Worm (Caenorhabditis elegans) whole organism, late embryonic: ENCODE data around the gene srw-119.

ENCODE experiments used
- C38D4.7 ChIP-seq: fragments of 200-800 bp; sonication (Bioruptor generic); optimal IDR thresholded peaks from 2 replicates; lab custom pipeline; 2018; ENCODE audit warnings: mild to moderate bottlenecking, missing genetic modification characterization, moderate library complexity, missing compliant biosample characterization
- F13H6.1 ChIP-seq: sonication (generic microtip); optimal IDR thresholded peaks from 2 replicates; lab custom pipeline; 2016; ENCODE audit warnings: missing genetic modification characterization, missing compliant biosample characterization
- K02D7.2 ChIP-seq: sonication (generic microtip); optimal IDR thresholded peaks from 2 replicates; lab custom pipeline; 2017; ENCODE audit warnings: mild to moderate bottlenecking, missing genetic modification characterization, missing compliant biosample characterization
- K09A11.1 ChIP-seq: sonication (generic microtip); optimal IDR thresholded peaks from 2 replicates; lab custom pipeline; 2017; ENCODE audit warnings: antibody characterized with exemption, mild to moderate bottlenecking, missing genetic modification characterization, missing compliant biosample characterization; ENCODE audit not compliant: insufficient read depth
- ceh-14 ChIP-seq: sonication (generic microtip); optimal IDR thresholded peaks from 2 replicates; lab custom pipeline; 2016; ENCODE audit warnings: missing genotype, missing genetic modification characterization, missing compliant biosample characterization
- ceh-18 ChIP-seq: sonication (generic microtip); optimal IDR thresholded peaks from 2 replicates; lab custom pipeline; 2016; ENCODE audit warnings: missing genetic modification characterization, missing compliant biosample characterization
- ceh-19 ChIP-seq: fragments of 200-800 bp; sonication (Bioruptor generic); optimal IDR thresholded peaks from 2 replicates; lab custom pipeline; 2018; ENCODE audit warnings: mild to moderate bottlenecking, missing genetic modification characterization, missing compliant biosample characterization
- ceh-2 ChIP-seq: sonication (generic microtip); optimal IDR thresholded peaks from 2 replicates; lab custom pipeline; 2016; ENCODE audit warnings: missing genotype, missing genetic modification characterization, missing compliant biosample characterization
- ceh-22 ChIP-seq: sonication (generic microtip); optimal IDR thresholded peaks from 2 replicates; lab custom pipeline; 2017; ENCODE audit warnings: missing biosample characterization, missing genetic modification characterization
- ceh-30 ChIP-seq: fragments of 150-350 bp; optimal IDR thresholded peaks from 2 replicates; lab custom pipeline; 2014; ENCODE audit warnings: missing biosample characterization, missing genetic modification characterization
- ceh-31 ChIP-seq: sonication (generic microtip); optimal IDR thresholded peaks from 2 replicates; lab custom pipeline; 2016; ENCODE audit warnings: missing genetic modification characterization, missing compliant biosample characterization
- ceh-34 ChIP-seq: sonication (generic microtip); optimal IDR thresholded peaks from 2 replicates; lab custom pipeline; 2016; ENCODE audit warnings: mild to moderate bottlenecking, missing genetic modification characterization, missing compliant biosample characterization
- ceh-48 ChIP-seq: sonication (generic microtip); optimal IDR thresholded peaks from 2 replicates; lab custom pipeline; 2016; ENCODE audit warnings: missing genetic modification characterization, inconsistent platforms, missing compliant biosample characterization
- elt-4 ChIP-seq: sonication (generic microtip); optimal IDR thresholded peaks from 2 replicates; lab custom pipeline; 2016; ENCODE audit warnings: missing genetic modification characterization, missing compliant biosample characterization
- eyg-1 ChIP-seq: sonication (generic microtip); optimal IDR thresholded peaks from 2 replicates; lab custom pipeline; 2016; ENCODE audit warnings: missing genotype, missing genetic modification characterization, missing compliant biosample characterization
- fkh-10 ChIP-seq: fragments of 150-350 bp; optimal IDR thresholded peaks from 2 replicates; lab custom pipeline; 2014; ENCODE audit warnings: missing biosample characterization, missing genetic modification reagents, missing genetic modification characterization
- gmeb-2 ChIP-seq: sonication (generic microtip); optimal IDR thresholded peaks from 2 replicates; lab custom pipeline; 2016; ENCODE audit warnings: missing genetic modification characterization, inconsistent platforms, missing compliant biosample characterization
- hlh-13 ChIP-seq: fragments of 200-800 bp; sonication (Bioruptor generic); optimal IDR thresholded peaks from 2 replicates; lab custom pipeline; 2018; ENCODE audit warnings: mild to moderate bottlenecking, missing genetic modification characterization, missing compliant biosample characterization
- hlh-15 ChIP-seq: sonication (generic microtip); optimal IDR thresholded peaks from 2 replicates; lab custom pipeline; 2016; ENCODE audit warnings: missing genetic modification characterization, missing compliant biosample characterization
- hlh-30 ChIP-seq: sonication (generic microtip); optimal IDR thresholded peaks from 2 replicates; lab custom pipeline; 2017; ENCODE audit warnings: antibody characterized with exemption, missing genetic modification characterization, missing compliant biosample characterization; ENCODE audit not compliant: insufficient read depth
- lin-11 ChIP-seq: fragments of 200-800 bp; sonication (Bioruptor generic); optimal IDR thresholded peaks from 2 replicates; lab custom pipeline; 2018; ENCODE audit warnings: mild to moderate bottlenecking, missing genetic modification characterization, missing compliant biosample characterization
- madf-2 ChIP-seq: sonication (generic microtip); optimal IDR thresholded peaks from 2 replicates; lab custom pipeline; 2017; ENCODE audit warnings: missing genetic modification characterization, missing compliant biosample characterization
- mec-3 ChIP-seq: sonication (generic microtip); optimal IDR thresholded peaks from 2 replicates; lab custom pipeline; 2016; ENCODE audit warnings: borderline replicate concordance, missing genetic modification characterization, missing compliant biosample characterization
- pag-3 ChIP-seq: sonication (generic microtip); optimal IDR thresholded peaks from 2 replicates; lab custom pipeline; 2016; ENCODE audit warnings: missing compliant biosample characterization, missing genetic modification characterization, borderline replicate concordance
- pha-2 ChIP-seq: sonication (generic microtip); optimal IDR thresholded peaks from 2 replicates; lab custom pipeline; 2017; ENCODE audit warnings: mild to moderate bottlenecking, missing genetic modification characterization, missing compliant biosample characterization
- pqm-1 ChIP-seq: sonication (generic microtip); optimal IDR thresholded peaks from 2 replicates; lab custom pipeline; 2016; ENCODE audit warnings: missing genetic modification characterization, missing compliant biosample characterization
- ref-2 ChIP-seq: sonication (generic microtip); optimal IDR thresholded peaks from 2 replicates; lab custom pipeline; 2016; ENCODE audit warnings: missing genetic modification characterization, missing compliant biosample characterization
- rnt-1 ChIP-seq: sonication (generic microtip); optimal IDR thresholded peaks from 2 replicates; lab custom pipeline; 2016; ENCODE audit warnings: missing genetic modification characterization, missing compliant biosample characterization
- sdc-2 ChIP-seq: sonication (generic microtip); optimal IDR thresholded peaks from 2 replicates; lab custom pipeline; 2016; ENCODE audit warnings: missing genotype, missing genetic modification characterization, missing compliant biosample characterization
- sox-2 ChIP-seq: fragments of 200-800 bp; sonication (Bioruptor generic); IDR thresholded peaks from 2 replicates; pipeline ENCODE4 v1.3.6; 2022; ENCODE audit warnings: missing genetic modification reagents, missing genetic modification characterization, missing compliant biosample characterization
- syd-9 ChIP-seq: sonication (generic microtip); optimal IDR thresholded peaks from 2 replicates; lab custom pipeline; 2016; ENCODE audit warnings: mild to moderate bottlenecking, missing genetic modification characterization, moderate library complexity, missing compliant biosample characterization
- tbx-2 ChIP-seq: sonication (generic microtip); optimal IDR thresholded peaks from 2 replicates; lab custom pipeline; 2016; ENCODE audit warnings: missing genetic modification characterization, missing compliant biosample characterization
- ttx-3 ChIP-seq: sonication (generic microtip); optimal IDR thresholded peaks from 2 replicates; lab custom pipeline; 2016; ENCODE audit warnings: missing genetic modification reagents, missing genetic modification characterization, missing compliant biosample characterization
- unc-3 ChIP-seq, 2 experiments: fragments of 200-800 bp in 1 of 2; sonication (Bioruptor generic) in 1 of 2; sonication (generic microtip) in 1 of 2; conservative IDR thresholded peaks in 1 of 2; optimal IDR thresholded peaks in 1 of 2; 2 replicates each; pipeline versions ENCODE4 v1.3.6 to Lab custom; 2016 to 2022; ENCODE audit warnings: missing compliant biosample characterization in 2 of 2, missing genetic modification characterization in 2 of 2, missing genetic modification reagents in 1 of 2
- unc-86 ChIP-seq: sonication (generic microtip); optimal IDR thresholded peaks from 2 replicates; lab custom pipeline; 2016; ENCODE audit warnings: missing genetic modification characterization, missing compliant biosample characterization
- ztf-16 ChIP-seq: sonication (generic microtip); optimal IDR thresholded peaks from 2 replicates; lab custom pipeline; 2017; ENCODE audit warnings: missing genetic modification characterization, missing compliant biosample characterization

The srw-119 gene

ce11 chrV:2971307-2971999 is 28.2 kb downstream of the srw-119 start, which contains the start of gene srw-129:
TSS of gene srw-129 (plus strand) at chrV:2971949.
- no peak for TF ChIP-seq hlh-13 (GFP tag; lab: Kevin White, UChicago)
- no peak for TF ChIP-seq mec-3 (tag; lab: Kevin White, UChicago)
- no peak for TF ChIP-seq hlh-15 (tag; lab: Kevin White, UChicago)
- TF ChIP-seq ceh-48 (tag; lab: Kevin White, UChicago): no peak
- no peak for TF ChIP-seq C38D4.7
- no peak for TF ChIP-seq F13H6.1 (tag; lab: Kevin White, UChicago)
- TF ChIP-seq hlh-30 (tag; lab: Kevin White, UChicago): no peak
- TF ChIP-seq ceh-18 (tag; lab: Kevin White, UChicago): no peak
- no peak for TF ChIP-seq ceh-34 (tag; lab: Kevin White, UChicago)
- TF ChIP-seq unc-3 (GFP tag; conservative IDR thresholded peaks at IDR 0.05; lab: Robert Waterston, UW): no peak
- no peak for TF ChIP-seq unc-3 (tag; optimal IDR thresholded peaks at IDR 0.05; lab: Kevin White, UChicago)
- TF ChIP-seq lin-11 (tag; lab: Kevin White, UChicago): no peak
- TF ChIP-seq sdc-2 (tag; lab: Kevin White, UChicago): no peak
- no peak for TF ChIP-seq pag-3
- no peak for TF ChIP-seq ttx-3 (tag; lab: Kevin White, UChicago)
- no peak for TF ChIP-seq ceh-31 (tag; lab: Kevin White, UChicago)
- TF ChIP-seq K02D7.2 (tag; lab: Kevin White, UChicago): no peak
- TF ChIP-seq pha-2: no peak
- TF ChIP-seq gmeb-2 (tag; lab: Kevin White, UChicago): no peak
- no peak for TF ChIP-seq pqm-1 (tag; lab: Kevin White, UChicago)
- no peak for TF ChIP-seq syd-9 (tag; lab: Kevin White, UChicago)

DNA sequence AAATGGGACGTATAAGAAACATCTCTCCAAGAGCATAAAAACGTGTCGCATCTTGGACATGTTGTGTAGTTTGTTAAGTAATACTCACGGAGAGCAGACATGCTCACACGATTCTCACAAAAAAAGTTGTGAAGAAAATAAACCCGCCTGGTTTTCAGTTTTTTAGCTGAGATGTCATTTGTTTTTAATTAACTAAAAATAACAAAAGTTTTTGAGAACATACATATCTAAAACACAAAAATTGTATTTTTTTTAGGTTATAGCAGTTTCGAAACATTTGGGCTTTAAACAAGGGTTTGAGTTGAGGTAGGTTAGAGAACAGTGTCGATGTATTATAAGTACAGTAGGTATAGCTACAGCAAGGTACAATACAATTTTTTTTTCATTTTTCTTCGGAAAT is 34.9 kb downstream of the srw-119 start, which contains the start of gene srh-88:
TSS of gene srh-88 (minus strand) at position 101 of the 400 bp plus-strand sequence.
- TF ChIP-seq mec-3 (tag; lab: Kevin White, UChicago) (no peak), ztf-16 (tag; lab: Kevin White, UChicago) (no peak), fkh-10 (no peak), ceh-2 (tag; lab: Kevin White, UChicago) (no peak), pag-3 (no peak), ref-2 (no peak), pha-2 (no peak), hlh-30 (tag; lab: Kevin White, UChicago) (no peak), K09A11.1 (tag; lab: Kevin White, UChicago) (no peak), unc-86 (no peak), rnt-1 (tag; lab: Kevin White, UChicago) (no peak), madf-2 (no peak), eyg-1 (tag; lab: Kevin White, UChicago) (no peak), ceh-34 (tag; lab: Kevin White, UChicago) (no peak), ceh-22 (tag; lab: Kevin White, UChicago) (no peak), ceh-14 (no peak), ceh-19 (no peak), sdc-2 (tag; lab: Kevin White, UChicago) (no peak), elt-4 (tag; lab: Kevin White, UChicago) (no peak)
- TF ChIP-seq, all 69 proteins: peak for 0

ce11 chrV:2962960-2963359 is 36.7 kb downstream of the srw-119 start, which contains the start of gene srw-138:
TSS of gene srw-138 (minus strand) at chrV:2963060.
- TF ChIP-seq ceh-30 (tag; lab: Kevin White, UChicago) (no peak), tbx-2 (no peak), unc-86 (no peak), sox-2 (no peak)
